Fruit fly (Drosophila melanogaster): ENCODE measurements around the gene CG3557.

- TF ChIP-seq psq (optimal IDR thresholded peaks at IDR 0.05) (no peak), insv (optimal IDR thresholded peaks at IDR 0.05) (no peak), Myc (optimal IDR thresholded peaks at IDR 0.05) (no peak), h (optimal IDR thresholded peaks at IDR 0.05) (no peak), ttk (optimal IDR thresholded peaks at IDR 0.05) (no peak), Sin3A (optimal IDR thresholded peaks at IDR 0.05) (no peak)
Observed at dm6 chr2L:2371406-2372111, 14.0 kb downstream of the CG3557 start, which contains the start of gene CG3597.
